Worm (Caenorhabditis elegans): ENCODE results near the gene hlh-33.

hlh-33 gene

ce11 chrIII:1900406-1900805 is 45.2 kb downstream of the hlh-33 start:
- peak; percentile 1 to 21 for TF ChIP-seq lsy-2 (tag; optimal IDR thresholded peaks at IDR 0.05)

ce11 chrIII:1903966-1904365 is 48.8 kb downstream of the hlh-33 start:
- no peak for TF ChIP-seq nhr-237 (tag; optimal IDR thresholded peaks at IDR 0.05)
- TF ChIP-seq ceh-82 (tag; optimal IDR thresholded peaks at IDR 0.05), result no peak
- TF ChIP-seq C04F5.9 (tag; optimal IDR thresholded peaks at IDR 0.05), result no peak
- TF ChIP-seq nhr-90 (tag; optimal IDR thresholded peaks at IDR 0.05; ENCODE audit: poor library complexity), result no peak
- no peak for TF ChIP-seq xbp-1 (tag; optimal IDR thresholded peaks at IDR 0.05)
- no peak for TF ChIP-seq zag-1 (tag; optimal IDR thresholded peaks at IDR 0.05)
- TF ChIP-seq grh-1 (GFP tag; IDR thresholded peaks at IDR 0.05), result no peak
- no peak for TF ChIP-seq dsc-1 (tag; optimal IDR thresholded peaks at IDR 0.05)
- no peak for TF ChIP-seq nhr-77 (tag; optimal IDR thresholded peaks at IDR 0.05)
- no peak for TF ChIP-seq mef-2 (tag; optimal IDR thresholded peaks at IDR 0.05)
- TF ChIP-seq fos-1 (tag; optimal IDR thresholded peaks at IDR 0.05), result no peak
- TF ChIP-seq skn-1 (tag; optimal IDR thresholded peaks at IDR 0.05), result no peak
- TF ChIP-seq isw-1 (GFP tag; IDR thresholded peaks at IDR 0.05), result no peak
- no peak for TF ChIP-seq elt-2 (tag; optimal IDR thresholded peaks at IDR 0.05)
- TF ChIP-seq unc-30 (tag; optimal IDR thresholded peaks at IDR 0.05), result no peak
- TF ChIP-seq lin-13 (GFP tag; optimal IDR thresholded peaks at IDR 0.05), result no peak
- TF ChIP-seq ets-5 (GFP tag; IDR thresholded peaks at IDR 0.05), result no peak
- no peak for TF ChIP-seq tlp-1 (tag; optimal IDR thresholded peaks at IDR 0.05)
- no peak for TF ChIP-seq swsn-7 (tag; optimal IDR thresholded peaks at IDR 0.05)

- TF ChIP-seq skn-1 (tag; optimal IDR thresholded peaks at IDR 0.05) (peak; percentile 86), nhr-11 (tag; optimal IDR thresholded peaks at IDR 0.05) (no peak), nhr-76 (tag; optimal IDR thresholded peaks at IDR 0.05) (no peak), tbx-2 (tag; optimal IDR thresholded peaks at IDR 0.05) (peak; percentile 51), ztf-11 (tag; optimal IDR thresholded peaks at IDR 0.05) (peak in 1 of 2 experiments; percentile 5), fkh-8 (tag; optimal IDR thresholded peaks at IDR 0.05) (peak; percentile 58), unc-130 (tag; optimal IDR thresholded peaks at IDR 0.05) (peak; percentile 75), fkh-10 (GFP tag; optimal IDR thresholded peaks at IDR 0.05) (no peak), lin-13 (GFP tag; optimal IDR thresholded peaks at IDR 0.05) (peak; percentile 64), nhr-28 (tag; optimal IDR thresholded peaks at IDR 0.05) (no peak), efl-1 (optimal IDR thresholded peaks at IDR 0.05) (peak; percentile 53 to 68), efl-1 (GFP tag; optimal IDR thresholded peaks at IDR 0.05 in 1 of 2) (peak; percentile 79 to 94), grh-1 (GFP tag; IDR thresholded peaks at IDR 0.05) (no peak), mdl-1 (tag; optimal IDR thresholded peaks at IDR 0.05) (peak in 1 of 2 experiments; percentile 5), pax-3 (tag; optimal IDR thresholded peaks at IDR 0.05) (no peak), snu-23 (GFP tag; optimal IDR thresholded peaks at IDR 0.05) (no peak), lin-35 (GFP tag; optimal IDR thresholded peaks at IDR 0.05) (peak; percentile 71 to 76), nhr-12 (tag; optimal IDR thresholded peaks at IDR 0.05) (no peak), lin-39 (tag; optimal IDR thresholded peaks at IDR 0.05) (peak; percentile 4), nhr-19 (GFP tag; conservative IDR thresholded peaks at IDR 0.05) (peak; percentile 55), dpl-1 (GFP tag; optimal IDR thresholded peaks at IDR 0.05) (peak; percentile 65 to 81 (median 69)), ceh-82 (tag; optimal IDR thresholded peaks at IDR 0.05) (peak; percentile 68 to 80 (median 72)), mep-1 (tag; optimal IDR thresholded peaks at IDR 0.05) (peak; percentile 84), C16A3.4 (tag; optimal IDR thresholded peaks at IDR 0.05) (peak; percentile 25), nhr-85 (tag) (peak; percentile 80), unc-30 (tag; optimal IDR thresholded peaks at IDR 0.05) (no peak), lin-15B (tag; optimal IDR thresholded peaks at IDR 0.05) (peak; percentile 63), blmp-1 (tag; optimal IDR thresholded peaks at IDR 0.05) (peak; percentile 63), zip-4 (GFP tag; optimal IDR thresholded peaks at IDR 0.05) (no peak), ceh-90 (tag; optimal IDR thresholded peaks at IDR 0.05) (no peak), xbp-1 (tag; optimal IDR thresholded peaks at IDR 0.05) (peak; percentile 57), nhr-84 (tag; optimal IDR thresholded peaks at IDR 0.05) (no peak), fkh-4 (tag; optimal IDR thresholded peaks at IDR 0.05; ENCODE audit: borderline replicate concordance) (no peak), efl-3 (GFP tag; optimal IDR thresholded peaks at IDR 0.05) (no peak), alr-1 (tag; optimal IDR thresholded peaks at IDR 0.05; ENCODE audit: borderline replicate concordance) (no peak), fos-1 (tag; optimal IDR thresholded peaks at IDR 0.05) (no peak), isw-1 (GFP tag; IDR thresholded peaks at IDR 0.05) (peak; percentile 54), snpc-4 (tag; optimal IDR thresholded peaks at IDR 0.05) (peak; percentile 46), aly-2 (tag; optimal IDR thresholded peaks at IDR 0.05) (no peak)
Observed at ce11 chrIII:1905589-1905988, 50.4 kb downstream of the hlh-33 start, which contains the start of the genes B0524.6 and pqn-41. Gene B0524.6, minus strand, starts transcription at chrIII:1905640. Gene pqn-41, plus strand, starts transcription at chrIII:1905958.
